Worm (Caenorhabditis elegans) whole organism, midembryonic: ENCODE data around the gene F34D10.8.

Experiments
- T22C8.4 ChIP-seq: fragments of 200-800 bp; sonication (Bioruptor generic); IDR thresholded peaks from 2 replicates; pipeline ENCODE4 v1.3.6; 2022; ENCODE audit warnings: missing genetic modification characterization, missing compliant biosample characterization
- cog-1 ChIP-seq: sonication (generic microtip); optimal IDR thresholded peaks from 2 replicates; lab custom pipeline; 2016; ENCODE audit warnings: missing genetic modification characterization, missing compliant biosample characterization
- flt-1 ChIP-seq: fragments of 200-800 bp; sonication (Bioruptor generic); IDR thresholded peaks from 2 replicates; pipeline ENCODE4 v1.3.6; 2022; ENCODE audit warnings: missing genetic modification characterization, missing compliant biosample characterization
- klf-2 ChIP-seq: fragments of 200-800 bp; sonication (Bioruptor generic); conservative IDR thresholded peaks from 2 replicates; pipeline ENCODE4 v1.3.6; 2022; ENCODE audit warnings: missing genetic modification reagents, missing genetic modification characterization, missing compliant biosample characterization
- med-1 ChIP-seq: sonication (generic microtip); optimal IDR thresholded peaks from 2 replicates; lab custom pipeline; 2017; ENCODE audit warnings: missing genetic modification characterization, mild to moderate bottlenecking, missing compliant biosample characterization, antibody characterized with exemption, missing genetic modification reagents; ENCODE audit not compliant: insufficient read depth
- ref-1 ChIP-seq: fragments of 200-800 bp; sonication (Bioruptor generic); conservative IDR thresholded peaks from 2 replicates; pipeline ENCODE4 v1.3.6; 2022; ENCODE audit warnings: missing genetic modification reagents, missing genetic modification characterization, missing compliant biosample characterization
- tab-1 ChIP-seq: fragments of 200-800 bp; sonication (Bioruptor generic); IDR thresholded peaks from 2 replicates; pipeline ENCODE4 v1.3.6; 2022; ENCODE audit warnings: missing genetic modification characterization, missing compliant biosample characterization
- ztf-23 ChIP-seq: fragments of 200-800 bp; sonication (Bioruptor generic); IDR thresholded peaks from 2 replicates; pipeline ENCODE4 v1.3.6; 2022; ENCODE audit warnings: missing genetic modification reagents, missing genetic modification characterization, missing compliant biosample characterization
- ztf-29 ChIP-seq: fragments of 200-800 bp; sonication (Bioruptor generic); IDR thresholded peaks from 2 replicates; pipeline ENCODE4 v1.3.6; 2022; ENCODE audit warnings: missing genetic modification reagents, missing genetic modification characterization, missing compliant biosample characterization

The F34D10.8 gene

ce11 chrIII:3703397-3703796 is 27.2 kb upstream of the F34D10.8 start, which contains the start of gene C14B1.3:
TSS of gene C14B1.3 (plus strand) at chrIII:3703564.
- TF ChIP-seq cog-1 (no peak), T22C8.4 (GFP tag; lab: Robert Waterston, UW) (no peak), ref-1 (GFP tag; lab: Robert Waterston, UW) (no peak), flt-1 (GFP tag; lab: Robert Waterston, UW) (no peak), med-1 (GFP tag; lab: Kevin White, UChicago) (no peak), ztf-29 (GFP tag; lab: Robert Waterston, UW) (no peak), ztf-23 (GFP tag; lab: Robert Waterston, UW) (no peak), tab-1 (GFP tag; lab: Robert Waterston, UW) (no peak), klf-2 (no peak)

DNA sequence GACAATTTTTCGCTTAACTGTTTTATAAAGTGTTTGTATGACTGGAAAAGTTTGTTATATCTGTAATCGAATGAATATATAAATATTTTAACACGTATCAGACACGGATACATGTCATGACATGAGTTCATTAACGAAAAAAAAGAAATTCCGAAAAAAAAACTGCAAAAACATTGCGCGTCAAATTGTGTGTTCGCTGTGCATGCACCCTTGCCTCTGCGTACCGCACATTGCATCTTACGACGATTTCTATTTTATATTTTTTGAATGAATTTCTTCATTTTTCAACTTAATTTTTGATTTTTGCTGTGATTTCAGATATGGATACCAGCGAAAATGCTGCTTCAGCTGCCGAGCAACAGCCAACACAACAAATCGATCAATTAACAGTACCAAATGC is 25.6 kb upstream of the F34D10.8 start, which contains the start of gene wdr-5.1:
Gene wdr-5.1 (plus strand): TSS at position 319 of the 400 bp plus-strand sequence.
- TF ChIP-seq ref-1 (GFP tag; lab: Robert Waterston, UW) (no peak), T22C8.4 (GFP tag; lab: Robert Waterston, UW) (no peak), klf-2 (no peak), flt-1 (GFP tag; lab: Robert Waterston, UW) (no peak), med-1 (GFP tag; lab: Kevin White, UChicago) (no peak), ztf-23 (GFP tag; lab: Robert Waterston, UW) (no peak), cog-1 (no peak), ztf-29 (GFP tag; lab: Robert Waterston, UW) (no peak), tab-1 (GFP tag; lab: Robert Waterston, UW) (no peak)

ce11 chrIII:3706586-3706985 is 24.0 kb upstream of the F34D10.8 start, which contains the start of gene dph-1:
TSS of gene dph-1 (plus strand) at chrIII:3706886.
- TF ChIP-seq T22C8.4 (GFP tag; lab: Robert Waterston, UW) = no peak
- no peak for TF ChIP-seq ztf-23 (GFP tag; lab: Robert Waterston, UW)
- TF ChIP-seq klf-2 = no peak
- no peak for TF ChIP-seq ztf-29 (GFP tag; lab: Robert Waterston, UW)
- TF ChIP-seq ref-1 (GFP tag; lab: Robert Waterston, UW) = no peak
- no peak for TF ChIP-seq med-1 (GFP tag; lab: Kevin White, UChicago)
- no peak for TF ChIP-seq flt-1 (GFP tag; lab: Robert Waterston, UW)

DNA sequence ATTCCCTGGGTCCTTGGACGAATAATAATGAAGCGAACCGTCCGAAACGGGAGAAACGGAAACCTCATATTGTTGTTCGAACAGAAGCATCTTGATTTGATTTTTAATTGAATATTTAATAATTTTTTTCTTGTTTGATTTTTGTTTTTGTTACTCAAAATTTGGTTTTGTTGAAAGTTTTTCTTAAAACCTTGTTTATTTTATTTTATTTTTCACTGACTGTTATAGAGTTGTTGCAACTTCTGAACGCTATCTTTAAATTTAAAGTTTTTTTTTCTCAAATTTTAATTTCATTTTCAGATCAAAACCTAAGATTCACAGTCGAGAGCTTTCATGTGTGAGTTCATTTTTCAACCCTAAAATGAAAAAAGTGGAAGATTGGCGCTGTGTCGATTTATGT is 21.5 kb upstream of the F34D10.8 start, which contains the start of gene alkb-8:
Gene alkb-8 (plus strand): TSS at position 301 of the 400 bp plus-strand sequence.
- TF ChIP-seq med-1 (GFP tag; lab: Kevin White, UChicago) = no peak
- no peak for TF ChIP-seq ref-1 (GFP tag; lab: Robert Waterston, UW)
- no peak for TF ChIP-seq tab-1 (GFP tag; lab: Robert Waterston, UW)
- TF ChIP-seq flt-1 (GFP tag; lab: Robert Waterston, UW) = no peak

DNA sequence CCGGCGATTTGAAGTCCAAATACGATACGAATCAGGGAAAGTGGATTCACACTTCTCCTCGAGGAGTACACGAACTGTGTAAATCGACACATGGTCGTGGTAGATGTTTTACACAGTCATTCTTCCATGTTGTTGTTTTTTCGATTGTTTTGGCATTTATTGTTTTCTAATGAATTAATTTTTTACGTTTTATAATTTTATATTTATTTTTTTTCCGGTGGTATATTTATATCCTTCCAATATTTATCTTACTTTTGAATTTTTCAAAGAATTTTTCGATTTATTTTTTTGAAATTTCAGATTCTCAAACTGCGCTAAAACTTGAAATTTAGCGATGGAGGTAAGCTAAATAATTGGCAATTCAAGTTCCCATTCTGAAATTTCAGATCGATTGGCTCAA is 17.4 kb upstream of the F34D10.8 start, which contains the start of gene nrde-1:
Gene nrde-1 (plus strand): TSS at position 301 of the 400 bp plus-strand sequence.
- TF ChIP-seq med-1 (GFP tag; lab: Kevin White, UChicago) (no peak), ztf-23 (GFP tag; lab: Robert Waterston, UW) (no peak), tab-1 (GFP tag; lab: Robert Waterston, UW) (no peak), flt-1 (GFP tag; lab: Robert Waterston, UW) (no peak)

ce11 chrIII:3716073-3716659 is 14.4 kb upstream of the F34D10.8 start:
- TF ChIP-seq ref-1 (GFP tag; lab: Robert Waterston, UW) (no peak), tab-1 (GFP tag; lab: Robert Waterston, UW) (no peak), T22C8.4 (GFP tag; lab: Robert Waterston, UW) (no peak), ztf-29 (GFP tag; lab: Robert Waterston, UW) (no peak), med-1 (GFP tag; lab: Kevin White, UChicago) (no peak), cog-1 (peak; percentile 24), klf-2 (0 out of 2 replicates have a peak, but pooled peaks have one; percentile 51), ztf-23 (GFP tag; lab: Robert Waterston, UW) (0 out of 2 replicates have a peak, but pooled peaks have one; percentile 32), flt-1 (GFP tag; lab: Robert Waterston, UW) (no peak)

ce11 chrIII:3719564-3719963 is 11.0 kb upstream of the F34D10.8 start, which contains the start of gene C14B1.8:
TSS of gene C14B1.8 (minus strand) at chrIII:3719680.
- no peak for TF ChIP-seq cog-1
- no peak for TF ChIP-seq T22C8.4 (GFP tag; lab: Robert Waterston, UW)
- TF ChIP-seq ztf-29 (GFP tag; lab: Robert Waterston, UW) = no peak
- TF ChIP-seq ztf-23 (GFP tag; lab: Robert Waterston, UW) = no peak
- TF ChIP-seq flt-1 (GFP tag; lab: Robert Waterston, UW) = no peak
- TF ChIP-seq ref-1 (GFP tag; lab: Robert Waterston, UW) = no peak
- no peak for TF ChIP-seq klf-2
- TF ChIP-seq tab-1 (GFP tag; lab: Robert Waterston, UW) = no peak

- TF ChIP-seq tab-1 (GFP tag; lab: Robert Waterston, UW) (no peak), T22C8.4 (GFP tag; lab: Robert Waterston, UW) (no peak), klf-2 (no peak), ref-1 (GFP tag; lab: Robert Waterston, UW) (no peak), ztf-23 (GFP tag; lab: Robert Waterston, UW) (no peak), flt-1 (GFP tag; lab: Robert Waterston, UW) (no peak), ztf-29 (GFP tag; lab: Robert Waterston, UW) (no peak), cog-1 (no peak), med-1 (GFP tag; lab: Kevin White, UChicago) (no peak)
Measured at ce11 chrIII:3723726-3724125, 6.8 kb upstream of the F34D10.8 start.

ce11 chrIII:3724880-3725279 is 5.7 kb upstream of the F34D10.8 start, which contains the start of gene C14B1.12:
TSS of gene C14B1.12 (minus strand) at chrIII:3724980.
- TF ChIP-seq flt-1 (GFP tag; lab: Robert Waterston, UW) = no peak
- TF ChIP-seq med-1 (GFP tag; lab: Kevin White, UChicago) = no peak
- TF ChIP-seq klf-2 = no peak
- TF ChIP-seq cog-1 = no peak
- no peak for TF ChIP-seq ref-1 (GFP tag; lab: Robert Waterston, UW)
- no peak for TF ChIP-seq tab-1 (GFP tag; lab: Robert Waterston, UW)
- TF ChIP-seq ztf-23 (GFP tag; lab: Robert Waterston, UW) = no peak
- no peak for TF ChIP-seq ztf-29 (GFP tag; lab: Robert Waterston, UW)
- TF ChIP-seq T22C8.4 (GFP tag; lab: Robert Waterston, UW) = no peak
